Worm (Caenorhabditis elegans): ENCODE data around the gene F10A3.12.

Gene F10A3.12

ce11 chrV:16175757-16176156, 11.9 kb downstream of the F10A3.12 start, which contains the start of gene cyp-33D1:
TSS of gene cyp-33D1 (minus strand) at chrV:16175857.
- TF ChIP-seq ceh-19 (GFP tag; optimal IDR thresholded peaks at IDR 0.05), result no peak
- TF ChIP-seq C38D4.7 (GFP tag; optimal IDR thresholded peaks at IDR 0.05), result no peak
- no peak for TF ChIP-seq ceh-30 (tag; optimal IDR thresholded peaks at IDR 0.05)
- TF ChIP-seq syd-9 (tag; optimal IDR thresholded peaks at IDR 0.05), result no peak
- no peak for TF ChIP-seq ceh-6 (GFP tag; optimal IDR thresholded peaks at IDR 0.05)
- no peak for TF ChIP-seq madf-2 (tag; optimal IDR thresholded peaks at IDR 0.05)

ce11 chrV:16180350-16180749, 16.5 kb downstream of the F10A3.12 start, which contains the start of gene str-106:
TSS of gene str-106 (plus strand) at chrV:16180650.
- TF ChIP-seq nhr-232 (tag; optimal IDR thresholded peaks at IDR 0.05), result no peak
- no peak for TF ChIP-seq elt-2 (tag; optimal IDR thresholded peaks at IDR 0.05)
- TF ChIP-seq pax-1 (tag; optimal IDR thresholded peaks at IDR 0.05), result no peak
- no peak for TF ChIP-seq nhr-11 (tag; optimal IDR thresholded peaks at IDR 0.05)
- TF ChIP-seq ceh-22 (tag; optimal IDR thresholded peaks at IDR 0.05), result no peak
- no peak for TF ChIP-seq unc-86 (tag; optimal IDR thresholded peaks at IDR 0.05)
- no peak for TF ChIP-seq F13H6.1 (tag; optimal IDR thresholded peaks at IDR 0.05)
- no peak for TF ChIP-seq gmeb-2 (tag; optimal IDR thresholded peaks at IDR 0.05)
- no peak for TF ChIP-seq ceh-2 (tag; optimal IDR thresholded peaks at IDR 0.05)

ce11 chrV:16182110-16182509, 18.3 kb downstream of the F10A3.12 start, which contains the start of gene srz-13:
TSS of gene srz-13 (plus strand) at chrV:16182410.
- no peak for TF ChIP-seq unc-3 (GFP tag; conservative IDR thresholded peaks at IDR 0.05)
- no peak for TF ChIP-seq unc-3 (tag; optimal IDR thresholded peaks at IDR 0.05)
- TF ChIP-seq ceh-24 (tag; optimal IDR thresholded peaks at IDR 0.05), result no peak
- no peak for TF ChIP-seq pha-2 (tag; optimal IDR thresholded peaks at IDR 0.05)
- TF ChIP-seq syd-9 (tag; optimal IDR thresholded peaks at IDR 0.05), result no peak
- TF ChIP-seq che-1 (tag; optimal IDR thresholded peaks at IDR 0.05), result no peak

ce11 chrV:16182918-16183317, 19.1 kb downstream of the F10A3.12 start, which contains the start of gene srh-277:
TSS of gene srh-277 (plus strand) at chrV:16183218.
- TF ChIP-seq ceh-9 (tag; optimal IDR thresholded peaks at IDR 0.05) (no peak), ama-1 (optimal IDR thresholded peaks at IDR 0.05) (no peak), nfya-1 (tag; optimal IDR thresholded peaks at IDR 0.05) (no peak), fkh-6 (tag; optimal IDR thresholded peaks at IDR 0.05) (no peak), T23F11.4 (GFP tag; optimal IDR thresholded peaks at IDR 0.05) (no peak), nhr-11 (tag; optimal IDR thresholded peaks at IDR 0.05) (no peak), pqm-1 (tag; optimal IDR thresholded peaks at IDR 0.05) (no peak)

- TF ChIP-seq unc-42 (tag; optimal IDR thresholded peaks at IDR 0.05), result no peak
- TF ChIP-seq hlh-13 (GFP tag; optimal IDR thresholded peaks at IDR 0.05), result no peak
- no peak for TF ChIP-seq pag-3 (tag; optimal IDR thresholded peaks at IDR 0.05; ENCODE audit: borderline replicate concordance)
- no peak for TF ChIP-seq ceh-18 (tag; optimal IDR thresholded peaks at IDR 0.05)
- TF ChIP-seq dmd-4 (tag; optimal IDR thresholded peaks at IDR 0.05; ENCODE audit: borderline replicate concordance), result no peak
- TF ChIP-seq eyg-1 (tag; optimal IDR thresholded peaks at IDR 0.05), result no peak
- no peak for TF ChIP-seq sox-4 (tag; optimal IDR thresholded peaks at IDR 0.05)
- TF ChIP-seq C08G9.2 (tag; optimal IDR thresholded peaks at IDR 0.05), result no peak
- TF ChIP-seq pax-1 (tag; optimal IDR thresholded peaks at IDR 0.05), result no peak
- TF ChIP-seq ztf-16 (tag; optimal IDR thresholded peaks at IDR 0.05), result no peak
- TF ChIP-seq unc-86 (tag; optimal IDR thresholded peaks at IDR 0.05), result no peak
- no peak for TF ChIP-seq ceh-31 (tag; optimal IDR thresholded peaks at IDR 0.05)
- TF ChIP-seq fax-1 (tag; optimal IDR thresholded peaks at IDR 0.05), result no peak
- no peak for TF ChIP-seq mec-3 (tag; optimal IDR thresholded peaks at IDR 0.05; ENCODE audit: borderline replicate concordance)
- no peak for TF ChIP-seq npax-4 (tag; optimal IDR thresholded peaks at IDR 0.05)
- TF ChIP-seq sdc-2 (tag; optimal IDR thresholded peaks at IDR 0.05), result no peak
Measured at ce11 chrV:16183357-16183756, 19.5 kb downstream of the F10A3.12 start, which contains the start of gene srz-14. TSS of gene srz-14 (plus strand) at chrV:16183657.
